Worm (Caenorhabditis elegans) whole organism, mixed stage, embryonic: ENCODE results near the gene F47G3.4.

Experiments used
- M03D4.4 ChIP-seq: sonication (generic microtip); optimal IDR thresholded peaks from 2 replicates; lab custom pipeline; 2017; ENCODE audit warnings: mild to moderate bottlenecking, missing genetic modification characterization, missing compliant biosample characterization
- bed-3 ChIP-seq: fragments of 200-800 bp; sonication (Bioruptor generic); optimal IDR thresholded peaks from 3 replicates; lab custom pipeline; 2018; ENCODE audit warnings: mild to moderate bottlenecking, missing genetic modification characterization, moderate library complexity, missing compliant biosample characterization
- blmp-1 ChIP-seq: fragments of 150-350 bp; optimal IDR thresholded peaks from 2 replicates; lab custom pipeline; 2014; ENCODE audit warnings: missing biosample characterization, missing genetic modification characterization
- ceh-39 ChIP-seq: fragments of 150-350 bp; optimal IDR thresholded peaks from 2 replicates; lab custom pipeline; 2014; ENCODE audit warnings: missing biosample characterization, missing genetic modification characterization
- ceh-43 ChIP-seq: fragments of 200-800 bp; sonication (Bioruptor generic); optimal IDR thresholded peaks from 2 replicates; lab custom pipeline; 2018; ENCODE audit warnings: mild to moderate bottlenecking, missing genetic modification characterization, moderate library complexity, missing compliant biosample characterization
- ceh-83 ChIP-seq: fragments of 200-800 bp; sonication (Bioruptor generic); optimal IDR thresholded peaks from 2 replicates; lab custom pipeline; 2018; ENCODE audit warnings: mild to moderate bottlenecking, missing genetic modification characterization, missing compliant biosample characterization
- ces-1 ChIP-seq: fragments of 150-350 bp; optimal IDR thresholded peaks from 2 replicates; lab custom pipeline; 2014; ENCODE audit warnings: missing biosample characterization, missing genetic modification reagents, missing genetic modification characterization
- cnd-1 ChIP-seq: fragments of 200-800 bp; sonication (Bioruptor generic); optimal IDR thresholded peaks from 2 replicates; lab custom pipeline; 2018; ENCODE audit warnings: mild to moderate bottlenecking, missing genetic modification characterization, missing compliant biosample characterization
- drap-1 ChIP-seq: fragments of 200-800 bp; sonication (Bioruptor generic); optimal IDR thresholded peaks from 3 replicates; lab custom pipeline; 2018; ENCODE audit warnings: mild to moderate bottlenecking, missing genetic modification characterization, missing compliant biosample characterization
- elt-1 ChIP-seq: sonication (generic microtip); optimal IDR thresholded peaks from 2 replicates; lab custom pipeline; 2017; ENCODE audit warnings: missing genetic modification characterization, mild to moderate bottlenecking, missing compliant biosample characterization, antibody characterized with exemption, moderate library complexity, borderline replicate concordance; ENCODE audit not compliant: insufficient read depth
- elt-3 ChIP-seq: fragments of 150-350 bp; optimal IDR thresholded peaks from 2 replicates; lab custom pipeline; 2014; ENCODE audit warnings: missing biosample characterization, missing genetic modification characterization
- flh-1 ChIP-seq: fragments of 200-800 bp; sonication (Bioruptor generic); optimal IDR thresholded peaks from 2 replicates; lab custom pipeline; 2018; ENCODE audit warnings: mild to moderate bottlenecking, missing genetic modification characterization, moderate library complexity, missing compliant biosample characterization
- ham-2 ChIP-seq: fragments of 200-800 bp; sonication (Bioruptor generic); optimal IDR thresholded peaks from 2 replicates; lab custom pipeline; 2018; ENCODE audit warnings: mild to moderate bottlenecking, missing genetic modification characterization, missing compliant biosample characterization
- hlh-1 ChIP-seq: fragments of 150-350 bp; optimal IDR thresholded peaks from 2 replicates; lab custom pipeline; 2014; ENCODE audit warnings: missing biosample characterization, missing genetic modification reagents, missing genetic modification characterization
- lin-13 ChIP-seq: fragments of 150-350 bp; optimal IDR thresholded peaks from 2 replicates; lab custom pipeline; 2014; ENCODE audit warnings: missing biosample characterization, missing genetic modification characterization
- lin-32 ChIP-seq: fragments of 200-800 bp; sonication (Bioruptor generic); optimal IDR thresholded peaks from 2 replicates; lab custom pipeline; 2018; ENCODE audit warnings: mild to moderate bottlenecking, missing genetic modification characterization, missing compliant biosample characterization
- lsy-2 ChIP-seq: fragments of 150-350 bp; optimal IDR thresholded peaks from 2 replicates; lab custom pipeline; 2014; ENCODE audit warnings: missing biosample characterization, missing genetic modification characterization
- mab-5 ChIP-seq: fragments of 150-350 bp; optimal IDR thresholded peaks from 2 replicates; lab custom pipeline; 2014; ENCODE audit warnings: missing biosample characterization, missing genetic modification characterization
- mep-1 ChIP-seq: fragments of 150-350 bp; optimal IDR thresholded peaks from 2 replicates; lab custom pipeline; 2017; ENCODE audit warnings: missing biosample characterization, missing genetic modification reagents, missing genetic modification characterization, inconsistent platforms
- mls-2 ChIP-seq: sonication (generic microtip); optimal IDR thresholded peaks from 2 replicates; lab custom pipeline; 2016; ENCODE audit warnings: mild to moderate bottlenecking, missing genetic modification characterization, moderate library complexity, missing compliant biosample characterization
- nhr-12 ChIP-seq: fragments of 150-350 bp; optimal IDR thresholded peaks from 2 replicates; lab custom pipeline; 2014; ENCODE audit warnings: missing biosample characterization, missing genetic modification characterization
- nhr-237 ChIP-seq: fragments of 150-350 bp; optimal IDR thresholded peaks from 2 replicates; lab custom pipeline; 2014; ENCODE audit warnings: missing biosample characterization, missing genetic modification characterization
- nhr-28 ChIP-seq: fragments of 150-350 bp; optimal IDR thresholded peaks from 2 replicates; lab custom pipeline; 2014; ENCODE audit warnings: missing biosample characterization, missing genetic modification characterization
- nhr-76 ChIP-seq: sonication (generic microtip); optimal IDR thresholded peaks from 2 replicates; lab custom pipeline; 2017; ENCODE audit warnings: missing biosample characterization, missing genetic modification characterization
- pha-4 ChIP-seq: fragments of 150-350 bp; optimal IDR thresholded peaks from 2 replicates; lab custom pipeline; 2018; ENCODE audit warnings: missing biosample characterization, missing genetic modification reagents, missing genetic modification characterization
- sem-2 ChIP-seq: fragments of 200-800 bp; sonication (Bioruptor generic); optimal IDR thresholded peaks from 2 replicates; lab custom pipeline; 2018; ENCODE audit warnings: mild to moderate bottlenecking, missing genetic modification characterization, missing compliant biosample characterization
- snpc-4 ChIP-seq: fragments of 150-350 bp; optimal IDR thresholded peaks from 2 replicates; lab custom pipeline; 2014; ENCODE audit warnings: missing biosample characterization, missing genetic modification characterization
- tbx-8 ChIP-seq: fragments of 200-800 bp; sonication (Bioruptor generic); optimal IDR thresholded peaks from 2 replicates; lab custom pipeline; 2018; ENCODE audit warnings: mild to moderate bottlenecking, missing genetic modification characterization, moderate library complexity, missing compliant biosample characterization
- unc-120 ChIP-seq: sonication (generic microtip); optimal IDR thresholded peaks from 2 replicates; lab custom pipeline; 2017; ENCODE audit warnings: missing genetic modification characterization, missing compliant biosample characterization; ENCODE audit not compliant: poor library complexity, severe bottlenecking
- unc-39 ChIP-seq: fragments of 150-350 bp; optimal IDR thresholded peaks from 2 replicates; lab custom pipeline; 2014; ENCODE audit warnings: missing biosample characterization, missing genetic modification characterization
- unc-62 ChIP-seq: fragments of 150-350 bp; optimal IDR thresholded peaks from 2 replicates; lab custom pipeline; 2014; ENCODE audit warnings: missing biosample characterization, missing genetic modification reagents, missing genetic modification characterization
- zip-8 ChIP-seq: fragments of 150-350 bp; optimal IDR thresholded peaks from 2 replicates; lab custom pipeline; 2014; ENCODE audit warnings: missing biosample characterization, missing genetic modification characterization
- ztf-11 ChIP-seq: fragments of 150-350 bp; optimal IDR thresholded peaks from 2 replicates; lab custom pipeline; 2014; ENCODE audit warnings: missing biosample characterization, missing genetic modification characterization

Gene F47G3.4

DNA sequence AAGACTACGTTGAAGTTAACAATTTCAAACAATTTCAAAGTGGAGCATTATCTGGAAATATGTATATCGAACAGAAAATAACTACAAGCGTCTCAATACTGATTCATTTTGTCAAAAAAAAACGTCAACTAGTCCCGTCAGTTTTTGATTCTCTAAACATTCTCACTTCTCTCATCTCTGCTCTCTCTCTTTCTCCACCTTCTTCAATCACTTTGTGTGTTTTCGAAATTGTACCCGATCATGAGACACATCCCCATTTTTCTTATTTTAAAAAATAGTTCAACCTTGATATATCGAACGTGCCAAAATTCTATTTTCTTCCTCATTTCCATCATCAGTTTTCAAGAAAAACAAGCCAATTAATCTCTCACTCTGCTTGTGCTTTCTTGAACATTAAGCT lies 564 bp upstream of the F47G3.4 start:
- TF ChIP-seq unc-62 (GFP tag; lab: Kevin White, UChicago) = no peak
- no peak for TF ChIP-seq cnd-1
- no peak for TF ChIP-seq unc-120 (tag; lab: Kevin White, UChicago)
- TF ChIP-seq pha-4 (tag; lab: Kevin White, UChicago) = no peak
- no peak for TF ChIP-seq flh-1 (GFP tag; lab: Kevin White, UChicago)
- TF ChIP-seq ham-2 = no peak
- no peak for TF ChIP-seq ces-1 (GFP tag; lab: Kevin White, UChicago)
- no peak for TF ChIP-seq nhr-12 (tag; lab: Kevin White, UChicago)
- TF ChIP-seq drap-1 (GFP tag; lab: Kevin White, UChicago) = no peak
- no peak for TF ChIP-seq blmp-1 (tag; lab: Kevin White, UChicago)
- TF ChIP-seq lin-13 (tag; lab: Kevin White, UChicago) = no peak
- TF ChIP-seq M03D4.4 (tag; lab: Kevin White, UChicago) = no peak
- no peak for TF ChIP-seq hlh-1
- no peak for TF ChIP-seq ztf-11 (tag; lab: Kevin White, UChicago)
- TF ChIP-seq tbx-8 = no peak
- TF ChIP-seq ceh-39 = no peak
- no peak for TF ChIP-seq snpc-4
- TF ChIP-seq lin-32 (GFP tag; lab: Kevin White, UChicago) = no peak
- TF ChIP-seq nhr-237 (tag; lab: Kevin White, UChicago) = no peak
- TF ChIP-seq nhr-76 (tag; lab: Kevin White, UChicago) = no peak
- TF ChIP-seq, all 35 proteins: peak for 0

DNA sequence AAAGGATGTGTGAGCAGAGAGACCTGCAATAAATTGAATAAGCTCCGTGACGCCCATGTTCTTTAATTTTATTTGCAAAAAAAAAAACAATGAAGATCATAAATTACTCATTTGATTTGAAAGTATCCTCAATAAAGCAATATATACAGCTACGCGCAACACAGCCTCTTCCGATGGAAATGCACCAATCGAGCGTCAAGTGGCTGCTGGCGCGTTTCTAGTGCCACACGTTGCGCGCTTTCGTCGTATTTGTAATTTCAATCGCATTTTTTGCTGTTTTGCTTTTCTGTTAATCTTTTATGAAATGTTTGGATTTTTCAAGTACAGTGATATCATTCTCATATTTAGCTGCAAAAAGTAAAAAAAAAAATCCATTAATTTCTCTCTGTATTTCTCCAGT lies 845 bp downstream of the F47G3.4 start:
- TF ChIP-seq pha-4 (tag; lab: Kevin White, UChicago) (peak; percentile 21), lin-13 (tag; lab: Kevin White, UChicago) (peak; percentile 38), mls-2 (tag; lab: Kevin White, UChicago) (no peak), unc-120 (tag; lab: Kevin White, UChicago) (no peak), ces-1 (GFP tag; lab: Kevin White, UChicago) (peak; percentile 9)
- TF ChIP-seq, all 35 proteins: peak for 3

DNA sequence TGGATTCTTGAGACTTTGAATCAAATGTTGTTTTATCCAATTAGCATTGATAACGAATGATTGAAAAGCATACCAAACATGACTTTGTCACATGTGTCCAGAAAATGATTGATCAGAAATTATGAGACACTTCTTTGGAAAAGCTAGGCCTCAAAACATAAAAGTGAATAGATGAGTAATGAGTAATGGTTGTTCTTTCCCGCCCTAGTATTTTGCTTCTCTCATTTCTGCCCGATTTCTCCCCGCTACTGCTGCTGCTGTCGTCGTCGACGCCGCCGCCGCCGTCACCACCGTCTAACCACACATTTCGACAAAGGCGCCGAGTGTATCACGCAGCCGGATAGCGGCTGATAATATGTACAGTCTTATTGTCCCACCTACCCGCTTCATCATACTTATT lies 4.1 kb downstream of the F47G3.4 start, which contains the start of gene F47G3.1:
Gene F47G3.1 (plus strand): TSS at position 301 of the 400 bp plus-strand sequence.
- TF ChIP-seq flh-1 (GFP tag; lab: Kevin White, UChicago) = no peak
- TF ChIP-seq sem-2 = no peak
- no peak for TF ChIP-seq M03D4.4 (tag; lab: Kevin White, UChicago)
- no peak for TF ChIP-seq nhr-76 (tag; lab: Kevin White, UChicago)
- no peak for TF ChIP-seq elt-1 (tag; lab: Kevin White, UChicago)
- TF ChIP-seq ham-2 = no peak
- no peak for TF ChIP-seq unc-39
- no peak for TF ChIP-seq elt-3 (tag; lab: Kevin White, UChicago)
- TF ChIP-seq snpc-4 = no peak
- TF ChIP-seq pha-4 (tag; lab: Kevin White, UChicago) = no peak
- no peak for TF ChIP-seq mls-2 (tag; lab: Kevin White, UChicago)
- TF ChIP-seq cnd-1 = no peak
- no peak for TF ChIP-seq tbx-8
- no peak for TF ChIP-seq ceh-39
- no peak for TF ChIP-seq zip-8
- no peak for TF ChIP-seq ces-1 (GFP tag; lab: Kevin White, UChicago)

DNA sequence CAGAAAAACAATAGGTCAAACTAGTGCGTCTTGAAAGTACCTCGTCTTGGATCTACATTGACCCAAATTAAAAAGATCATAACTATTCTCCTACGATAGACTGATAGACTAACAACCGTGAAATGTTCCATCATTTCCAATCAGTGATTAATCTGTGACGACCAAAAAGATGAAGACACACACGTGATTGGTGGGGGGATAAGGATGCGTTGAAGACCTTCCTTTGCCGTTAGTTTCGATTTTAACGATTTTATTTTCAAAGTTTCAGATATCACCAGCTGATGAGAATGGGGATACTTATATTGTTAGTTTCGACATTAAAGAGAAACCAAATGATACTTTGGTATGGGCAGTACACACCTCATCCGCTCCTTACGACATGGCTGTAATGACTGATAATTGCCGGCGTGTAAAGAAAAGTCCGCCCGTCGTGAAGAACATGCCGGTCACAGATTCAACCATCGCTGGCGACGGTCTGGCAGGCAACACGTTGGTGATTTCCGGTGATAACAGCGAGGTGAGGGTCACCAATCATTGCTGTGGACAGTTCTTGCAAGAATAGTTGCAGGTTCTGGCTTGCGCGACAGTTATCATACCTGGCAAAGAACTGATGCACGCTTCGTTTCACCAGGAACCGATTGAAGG lies 5.7 kb downstream of the F47G3.4 start:
- no peak for TF ChIP-seq pha-4 (tag; lab: Kevin White, UChicago)

DNA sequence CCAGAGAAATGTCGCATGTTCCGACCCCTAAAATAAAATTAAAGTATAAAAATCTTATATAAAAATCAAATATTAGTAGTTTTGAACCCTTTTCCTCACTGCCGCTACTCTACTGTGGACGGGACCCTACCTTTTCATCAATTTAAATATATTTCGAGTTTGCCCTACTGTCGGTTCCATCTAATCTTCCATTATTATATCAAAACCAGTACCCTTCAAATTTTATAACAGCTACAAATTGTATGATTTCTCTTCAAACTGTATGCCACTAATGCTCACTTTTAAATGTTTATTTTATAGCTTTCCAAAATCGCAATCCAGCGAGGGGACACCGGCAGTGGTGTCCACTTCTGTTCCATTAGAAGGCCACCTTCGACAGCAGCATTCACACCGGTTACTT lies 13.6 kb downstream of the F47G3.4 start, which contains the start of gene C43H6.6:
Gene C43H6.6 (plus strand): TSS at position 301 of the 400 bp plus-strand sequence.
- TF ChIP-seq ham-2 = no peak
- TF ChIP-seq ceh-43 = no peak
- TF ChIP-seq nhr-28 = no peak
- no peak for TF ChIP-seq unc-62 (GFP tag; lab: Kevin White, UChicago)

DNA sequence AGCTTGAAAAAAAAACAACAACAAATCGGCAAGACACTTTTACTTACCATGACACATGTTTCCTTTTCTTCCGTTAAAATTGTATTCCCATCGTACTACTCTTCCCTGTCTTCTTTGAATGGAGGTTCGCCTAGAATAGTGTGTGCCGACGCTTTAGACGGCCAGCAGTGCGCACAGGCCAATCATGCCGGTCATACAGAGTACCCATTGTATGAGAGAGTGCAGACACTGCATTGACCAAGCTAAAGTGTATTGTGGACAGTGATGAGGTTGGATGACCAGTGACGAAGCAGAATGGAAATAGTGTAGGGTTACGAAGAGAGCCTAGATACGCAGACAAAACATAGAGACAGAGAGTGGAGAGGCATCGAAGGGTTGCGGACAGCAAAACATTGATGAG lies 20.5 kb downstream of the F47G3.4 start, which contains the start of gene dhhc-9:
Gene dhhc-9 (minus strand): TSS at position 154 of the 400 bp plus-strand sequence.
- no peak for TF ChIP-seq elt-3 (tag; lab: Kevin White, UChicago)
- TF ChIP-seq ztf-11 (tag; lab: Kevin White, UChicago) = no peak
- no peak for TF ChIP-seq ceh-43
- TF ChIP-seq ces-1 (GFP tag; lab: Kevin White, UChicago) = peak; percentile 76
- TF ChIP-seq zip-8 = no peak
- no peak for TF ChIP-seq drap-1 (GFP tag; lab: Kevin White, UChicago)
- TF ChIP-seq lin-13 (tag; lab: Kevin White, UChicago) = no peak
- no peak for TF ChIP-seq flh-1 (GFP tag; lab: Kevin White, UChicago)
- peak; percentile 31 for TF ChIP-seq pha-4 (tag; lab: Kevin White, UChicago)
- TF ChIP-seq hlh-1 = no peak
- TF ChIP-seq ham-2 = peak; percentile 70
- TF ChIP-seq tbx-8 = no peak
- TF ChIP-seq lsy-2 (tag; lab: Kevin White, UChicago) = no peak
- no peak for TF ChIP-seq lin-32 (GFP tag; lab: Kevin White, UChicago)
- TF ChIP-seq ceh-83 (GFP tag; lab: Kevin White, UChicago) = no peak
- no peak for TF ChIP-seq ceh-39
- TF ChIP-seq nhr-237 (tag; lab: Kevin White, UChicago) = no peak
- no peak for TF ChIP-seq bed-3 (GFP tag; lab: Kevin White, UChicago)
- no peak for TF ChIP-seq nhr-12 (tag; lab: Kevin White, UChicago)
- TF ChIP-seq elt-1 (tag; lab: Kevin White, UChicago) = no peak
- no peak for TF ChIP-seq nhr-76 (tag; lab: Kevin White, UChicago)
- TF ChIP-seq unc-39 = no peak
- TF ChIP-seq mep-1 (tag; lab: Kevin White, UChicago) = peak; percentile 14
- TF ChIP-seq mab-5 (tag; lab: Kevin White, UChicago) = no peak
- no peak for TF ChIP-seq blmp-1 (tag; lab: Kevin White, UChicago)
- TF ChIP-seq M03D4.4 (tag; lab: Kevin White, UChicago) = no peak
- no peak for TF ChIP-seq unc-62 (GFP tag; lab: Kevin White, UChicago)
- no peak for TF ChIP-seq nhr-28
- TF ChIP-seq unc-120 (tag; lab: Kevin White, UChicago) = peak; percentile 17
- TF ChIP-seq mls-2 (tag; lab: Kevin White, UChicago) = peak; percentile 70
